Fruit fly (Drosophila melanogaster): Measurements from ENCODE around the gene CG31957.

The CG31957 gene

DNA sequence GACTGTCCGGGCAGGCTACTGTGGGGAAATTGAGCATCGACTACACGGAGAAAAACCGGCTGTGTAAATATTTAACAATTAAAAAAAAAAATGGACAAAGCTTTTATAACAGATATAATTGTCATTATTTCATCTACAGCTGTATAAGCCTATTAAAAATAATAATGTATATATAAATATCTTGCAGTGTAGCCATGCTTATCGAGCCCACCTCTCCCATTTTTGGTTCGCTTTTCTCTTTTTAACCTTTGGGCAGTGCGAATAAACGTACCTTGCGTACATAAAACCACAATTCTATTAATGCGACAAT lies 24.5 kb upstream of the CG31957 start:
- peak; percentile 18 for TF ChIP-seq Mio (GFP tag; optimal IDR thresholded peaks at IDR 0.05)
- peak; percentile 93 for TF ChIP-seq fru (GFP tag; optimal IDR thresholded peaks at IDR 0.05)
- peak; percentile 90 for TF ChIP-seq HLH106 (tag; optimal IDR thresholded peaks at IDR 0.05)
- TF ChIP-seq CG9705 (GFP tag; optimal IDR thresholded peaks at IDR 0.05), result peak; percentile 87
- TF ChIP-seq h (GFP tag; optimal IDR thresholded peaks at IDR 0.05), result peak; percentile 96
- peak; percentile 86 for TF ChIP-seq brk (GFP tag; optimal IDR thresholded peaks at IDR 0.05)
- no peak for TF ChIP-seq Myc (optimal IDR thresholded peaks at IDR 0.05)
- TF ChIP-seq OdsH (GFP tag; optimal IDR thresholded peaks at IDR 0.05), result peak; percentile 92
- peak; percentile 84 for TF ChIP-seq sage (GFP tag; optimal IDR thresholded peaks at IDR 0.05)
- TF ChIP-seq GATAd (GFP tag; optimal IDR thresholded peaks at IDR 0.05), result peak; percentile 35
- peak; percentile 9 for TF ChIP-seq sv (GFP tag; optimal IDR thresholded peaks at IDR 0.05)
- TF ChIP-seq Rel (GFP tag; optimal IDR thresholded peaks at IDR 0.05), result peak; percentile 65
- peak; percentile 34 for TF ChIP-seq Rel (tag; optimal IDR thresholded peaks at IDR 0.05)
- TF ChIP-seq tai (GFP tag; optimal IDR thresholded peaks at IDR 0.05), result peak; percentile 62
- peak; percentile 49 for TF ChIP-seq CrebA (GFP tag; optimal IDR thresholded peaks at IDR 0.05; ENCODE audit: borderline replicate concordance)
- peak; percentile 82 for TF ChIP-seq br (GFP tag; optimal IDR thresholded peaks at IDR 0.05)
- peak; percentile 85 for TF ChIP-seq psq (GFP tag; optimal IDR thresholded peaks at IDR 0.05)
- peak; percentile 51 for TF ChIP-seq woc (GFP tag; optimal IDR thresholded peaks at IDR 0.05)
- TF ChIP-seq foxo (GFP tag; optimal IDR thresholded peaks at IDR 0.05), result peak in 1 of 2 experiments; percentile 94
- TF ChIP-seq CG32264 (GFP tag; optimal IDR thresholded peaks at IDR 0.05), result peak; percentile 78
- peak; percentile 86 for TF ChIP-seq Hnf4 (GFP tag; optimal IDR thresholded peaks at IDR 0.05)
- TF ChIP-seq lola (GFP tag; optimal IDR thresholded peaks at IDR 0.05), result no peak
- TF ChIP-seq dsf (GFP tag; optimal IDR thresholded peaks at IDR 0.05; ENCODE audit: borderline replicate concordance), result peak; percentile 42
- TF ChIP-seq pan (optimal IDR thresholded peaks at IDR 0.05), result no peak
- TF ChIP-seq Hr78 (GFP tag; optimal IDR thresholded peaks at IDR 0.05), result no peak
- TF ChIP-seq Dfd (GFP tag; optimal IDR thresholded peaks at IDR 0.05), result peak; percentile 52
- TF ChIP-seq Dif (GFP tag; optimal IDR thresholded peaks at IDR 0.05; ENCODE audit: partially characterized antibody), result no peak
- TF ChIP-seq usp (GFP tag; optimal IDR thresholded peaks at IDR 0.05), result no peak
- TF ChIP-seq Sp1 (GFP tag; optimal IDR thresholded peaks at IDR 0.05), result peak; percentile 90
- TF ChIP-seq dl (GFP tag; optimal IDR thresholded peaks at IDR 0.05; ENCODE audit: insufficient read depth in 1 of 2, partially characterized antibody in 2 of 2), result no peak
- no peak for TF ChIP-seq Hr83 (GFP tag; optimal IDR thresholded peaks at IDR 0.05; ENCODE audit: poor library complexity, severe bottlenecking)
- no peak for TF ChIP-seq Abd-B (GFP tag; optimal IDR thresholded peaks at IDR 0.05)
- TF ChIP-seq N (GFP tag; optimal IDR thresholded peaks at IDR 0.05), result no peak
- TF ChIP-seq jim (GFP tag; optimal IDR thresholded peaks at IDR 0.05), result no peak
- TF ChIP-seq dmrt93B (GFP tag; optimal IDR thresholded peaks at IDR 0.05), result peak; percentile 78
- TF ChIP-seq ey (GFP tag; optimal IDR thresholded peaks at IDR 0.05), result peak; percentile 84
- no peak for TF ChIP-seq Vsx2 (GFP tag; optimal IDR thresholded peaks at IDR 0.05; ENCODE audit: partially characterized antibody)
- TF ChIP-seq Jra (GFP tag; optimal IDR thresholded peaks at IDR 0.05), result peak; percentile 67
- TF ChIP-seq rgr (GFP tag; optimal IDR thresholded peaks at IDR 0.05), result peak; percentile 96

DNA sequence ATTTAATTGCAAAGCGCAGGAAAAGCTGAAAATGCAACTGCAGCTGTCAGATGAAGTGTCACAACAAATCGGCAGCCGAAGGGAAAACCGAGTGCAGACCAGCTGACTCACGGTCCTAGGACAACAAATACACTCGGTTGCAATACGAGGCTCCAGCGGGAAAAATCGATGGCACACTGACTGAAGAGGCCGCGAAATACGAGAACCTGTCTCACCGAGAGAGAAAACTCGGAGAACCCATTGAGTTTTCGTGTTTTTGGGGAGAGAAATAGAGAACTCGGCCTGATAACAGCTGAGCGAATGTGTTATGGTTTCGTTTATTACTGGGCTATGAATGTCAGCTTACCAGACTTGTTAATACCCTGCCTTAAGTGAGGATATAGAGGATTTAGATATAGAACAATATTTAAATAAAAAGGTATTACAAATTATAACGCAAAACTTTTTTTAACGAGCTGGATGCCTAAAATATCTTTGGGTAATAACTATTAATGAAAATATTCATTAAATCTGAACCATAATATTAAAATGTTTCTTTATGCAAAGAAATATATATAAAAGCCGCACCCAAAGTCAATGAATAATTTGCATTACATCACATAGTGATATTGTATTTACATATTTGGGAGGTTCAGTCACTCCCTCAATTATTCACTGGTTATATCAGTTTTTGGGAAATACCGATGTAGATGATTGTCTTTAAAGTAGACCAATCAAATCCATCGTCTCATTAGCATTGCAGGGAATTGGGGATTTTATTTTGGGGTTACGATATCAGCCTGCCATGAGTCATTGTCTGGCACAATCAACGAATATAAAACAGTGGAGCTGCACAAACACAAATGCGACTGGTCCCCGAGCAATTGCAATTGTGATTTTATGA lies 23.9 kb upstream of the CG31957 start:
- TF ChIP-seq OdsH (GFP tag; optimal IDR thresholded peaks at IDR 0.05) (peak; percentile 6), Dif (GFP tag; optimal IDR thresholded peaks at IDR 0.05; ENCODE audit: partially characterized antibody) (peak; percentile 55), h (GFP tag; optimal IDR thresholded peaks at IDR 0.05) (no peak), Vsx2 (GFP tag; optimal IDR thresholded peaks at IDR 0.05; ENCODE audit: partially characterized antibody) (peak; percentile 15), Rel (GFP tag; optimal IDR thresholded peaks at IDR 0.05) (no peak), Rel (tag; optimal IDR thresholded peaks at IDR 0.05) (peak; percentile 93), HLH106 (tag; optimal IDR thresholded peaks at IDR 0.05) (peak; percentile 9), rgr (GFP tag; optimal IDR thresholded peaks at IDR 0.05) (peak; percentile 23), dl (GFP tag; optimal IDR thresholded peaks at IDR 0.05; ENCODE audit: insufficient read depth in 1 of 2, partially characterized antibody in 2 of 2) (peak; percentile 48 to 68), Jra (GFP tag; optimal IDR thresholded peaks at IDR 0.05) (no peak)
